Fruit fly (Drosophila melanogaster): Measurements from ENCODE around the gene tim.

Gene tim

dm6 chr2L:3478034-3478880 lies 29.7 kb downstream of the tim start, which contains the start of gene Thor (continued):
- peak; percentile 51 for TF ChIP-seq CG6683 (GFP tag; optimal IDR thresholded peaks at IDR 0.05)
- TF ChIP-seq ci (GFP tag; IDR thresholded peaks at IDR 0.05): peak; percentile 93
- peak; percentile 63 for TF ChIP-seq CG2120 (GFP tag; optimal IDR thresholded peaks at IDR 0.05)
- TF ChIP-seq gce (GFP tag; IDR thresholded peaks at IDR 0.05): peak; percentile 83
- TF ChIP-seq hkb (optimal IDR thresholded peaks at IDR 0.05): no peak
- peak; percentile 71 for TF ChIP-seq hkb (GFP tag; IDR thresholded peaks at IDR 0.05)
- TF ChIP-seq sd (tag; optimal IDR thresholded peaks at IDR 0.05): peak; percentile 72
- TF ChIP-seq CG6765 (GFP tag; optimal IDR thresholded peaks at IDR 0.05): peak; percentile 62
- TF ChIP-seq CG15269 (tag; optimal IDR thresholded peaks at IDR 0.05): peak; percentile 59
- TF ChIP-seq CG2875 (GFP tag; optimal IDR thresholded peaks at IDR 0.05): peak; percentile 66
- peak; percentile 61 for TF ChIP-seq CG17829 (tag; optimal IDR thresholded peaks at IDR 0.05)
- TF ChIP-seq CG31441 (GFP tag; IDR thresholded peaks at IDR 0.05): peak; percentile 71
- 0 out of 2 replicates have a peak, but pooled peaks have one; percentile 63 for TF ChIP-seq sens-2 (GFP tag; IDR thresholded peaks at IDR 0.05)
- no peak for TF ChIP-seq esg (GFP tag; conservative IDR thresholded peaks at IDR 0.05)
- TF ChIP-seq E2f1 (GFP tag; IDR thresholded peaks at IDR 0.05): peak; percentile 23; the same call in 1 of the 2 replicates
- peak; percentile 76 for TF ChIP-seq CG1024 (GFP tag; IDR thresholded peaks at IDR 0.05)
- TF ChIP-seq Hr78 (GFP tag; optimal IDR thresholded peaks at IDR 0.05): peak in 1 of 2 experiments; percentile 6
- peak; percentile 71 for TF ChIP-seq gcm2 (GFP tag; optimal IDR thresholded peaks at IDR 0.05)
- TF ChIP-seq ttk (GFP tag; IDR thresholded peaks at IDR 0.05): peak; percentile 42
- TF ChIP-seq CG3163 (GFP tag; optimal IDR thresholded peaks at IDR 0.05): peak; percentile 73
- peak; percentile 40; the same call in 1 of the 2 replicates for TF ChIP-seq CG14441 (GFP tag; IDR thresholded peaks at IDR 0.05)
- TF ChIP-seq CG8281 (tag; optimal IDR thresholded peaks at IDR 0.05): no peak
- TF ChIP-seq cg (GFP tag; optimal IDR thresholded peaks at IDR 0.05): peak; percentile 19
- no peak for TF ChIP-seq Ravus (GFP tag; IDR thresholded peaks at IDR 0.05)
- TF ChIP-seq Pdp1 (GFP tag; optimal IDR thresholded peaks at IDR 0.05): peak; percentile 45 to 81
- peak; percentile 77 for TF ChIP-seq ash1 (GFP tag; optimal IDR thresholded peaks at IDR 0.05)
- TF ChIP-seq CG15011 (GFP tag; optimal IDR thresholded peaks at IDR 0.05): peak; percentile 57
- peak; percentile 77 for TF ChIP-seq ERR (GFP tag; optimal IDR thresholded peaks at IDR 0.05)
- peak; percentile 59 for TF ChIP-seq CG7556 (GFP tag; optimal IDR thresholded peaks at IDR 0.05)
- TF ChIP-seq stwl (tag; optimal IDR thresholded peaks at IDR 0.05): no peak
- TF ChIP-seq E2f2 (GFP tag; IDR thresholded peaks at IDR 0.05): no peak
- TF ChIP-seq Fer1 (GFP tag; optimal IDR thresholded peaks at IDR 0.05): peak; percentile 79
- peak; percentile 24 for TF ChIP-seq trem (tag; optimal IDR thresholded peaks at IDR 0.05)
- peak; percentile 38; the same call in 1 of the 2 replicates for TF ChIP-seq CG14667 (GFP tag; IDR thresholded peaks at IDR 0.05)
- no peak for TF ChIP-seq Ptx1 (GFP tag; IDR thresholded peaks at IDR 0.05)
- peak; percentile 87 for TF ChIP-seq CG13894 (tag; optimal IDR thresholded peaks at IDR 0.05)
- peak; percentile 31 for TF ChIP-seq nmo (GFP tag; optimal IDR thresholded peaks at IDR 0.05)
- peak; percentile 52 for TF ChIP-seq CG18764 (GFP tag; optimal IDR thresholded peaks at IDR 0.05)
- TF ChIP-seq tio (GFP tag; optimal IDR thresholded peaks at IDR 0.05): no peak
- TF ChIP-seq ara (GFP tag; IDR thresholded peaks at IDR 0.05): peak; percentile 86
- peak; percentile 95 for TF ChIP-seq chm (GFP tag; IDR thresholded peaks at IDR 0.05)
- TF ChIP-seq aop (GFP tag; IDR thresholded peaks at IDR 0.05): peak; percentile 81
- TF ChIP-seq CG17385 (GFP tag; optimal IDR thresholded peaks at IDR 0.05): peak; percentile 63
- TF ChIP-seq NK7.1 (GFP tag; optimal IDR thresholded peaks at IDR 0.05): peak; percentile 6
- TF ChIP-seq unc-4 (GFP tag; IDR thresholded peaks at IDR 0.05; ENCODE audit: partially characterized antibody): peak; percentile 39; the same call in 1 of the 2 replicates
- peak; percentile 48; the same call in 1 of the 2 replicates for TF ChIP-seq sna (GFP tag; IDR thresholded peaks at IDR 0.05; ENCODE audit: partially characterized antibody)
- TF ChIP-seq CG4424 (GFP tag; optimal IDR thresholded peaks at IDR 0.05): peak; percentile 40
- peak; percentile 50 for TF ChIP-seq tap (tag; optimal IDR thresholded peaks at IDR 0.05)
- peak; percentile 28 for TF ChIP-seq CG10267 (tag; optimal IDR thresholded peaks at IDR 0.05)
